Worm (Caenorhabditis elegans) whole organism, L2 larva: ENCODE data around the gene F22B7.3.

Source experiments
- alr-1 ChIP-seq: fragments of 150-350 bp; optimal IDR thresholded peaks from 2 replicates; lab custom pipeline; 2014; ENCODE audit warnings: missing biosample characterization, missing genetic modification characterization
- snpc-4 ChIP-seq: fragments of 150-350 bp; optimal IDR thresholded peaks from 2 replicates; lab custom pipeline; 2014; ENCODE audit warnings: missing biosample characterization, missing genetic modification characterization

ce11 chrIII:8685590-8686240 is 37.0 kb downstream of the F22B7.3 start:
- TF ChIP-seq alr-1 (no peak), snpc-4 (tag; lab: Kevin White, UChicago) (no peak)
